Worm (Caenorhabditis elegans) whole organism, L4/young adult: ENCODE results near the gene drh-1.
"Not testable (repeated sequence)": the region's sequence is repeated elsewhere in the genome, so short reads cannot be mapped to it uniquely, and the experiment has no call there.

Experiments used
- W03F9.2 ChIP-seq: fragments of 150-350 bp; optimal IDR thresholded peaks from 2 replicates; lab custom pipeline; 2014; ENCODE audit warnings: missing biosample characterization, missing genetic modification characterization
- dao-5 ChIP-seq: sonication (generic microtip); optimal IDR thresholded peaks from 2 replicates; lab custom pipeline; 2016; ENCODE audit warnings: missing genotype, missing genetic modification characterization, moderate library complexity, missing compliant biosample characterization

ce11 chrIV:6594871-6595270 lies 18.3 kb downstream of the drh-1 start, which contains the start of gene nspb-3:
- TF ChIP-seq dao-5, W03F9.2 (tag; lab: Kevin White, UChicago): not testable (repeated sequence)
